Fruit fly (Drosophila melanogaster) whole organism, embryonic: ENCODE measurements around the gene CG10347.

Experiments
- Asciz ChIP-seq: fragments of 200-800 bp; sonication (Bioruptor generic); optimal IDR thresholded peaks from 2 replicates; lab custom pipeline; 2017; ENCODE audit warnings: missing biosample characterization, mild to moderate bottlenecking, missing genetic modification characterization, missing genetic modification reagents
- Atf3 ChIP-seq: fragments of 200-800 bp; sonication (Bioruptor generic); optimal IDR thresholded peaks from 3 replicates; lab custom pipeline; 2016; ENCODE audit warnings: missing biosample characterization, missing genetic modification characterization
- Atf6 ChIP-seq: fragments of 200-800 bp; sonication (Bioruptor generic); IDR thresholded peaks from 2 replicates; pipeline ENCODE4 v1.3.6; 2022; ENCODE audit warnings: missing biosample characterization, missing genetic modification characterization
- BtbVII ChIP-seq: fragments of 200-800 bp; sonication (Bioruptor generic); optimal IDR thresholded peaks from 3 replicates; lab custom pipeline; 2017; ENCODE audit warnings: missing biosample characterization, mild to moderate bottlenecking, missing genetic modification characterization
- CG11695 ChIP-seq: fragments of 200-800 bp; sonication (Bioruptor generic); IDR thresholded peaks from 3 replicates; pipeline ENCODE4 v1.3.6; 2022; ENCODE audit warnings: missing biosample characterization, missing genetic modification characterization
- CG12104 ChIP-seq: fragments of 200-800 bp; sonication (Bioruptor generic); optimal IDR thresholded peaks from 3 replicates; lab custom pipeline; 2016; ENCODE audit warnings: missing biosample characterization, missing genetic modification characterization
- CG13424 ChIP-seq: fragments of 200-800 bp; sonication (Bioruptor generic); optimal IDR thresholded peaks from 2 replicates; lab custom pipeline; 2019; ENCODE audit warnings: missing biosample characterization, mild to moderate bottlenecking, missing genetic modification characterization, moderate library complexity
- CG17186 ChIP-seq: fragments of 200-800 bp; sonication (Bioruptor generic); optimal IDR thresholded peaks from 3 replicates; lab custom pipeline; 2017; ENCODE audit warnings: missing biosample characterization, missing genetic modification reagents, missing genetic modification characterization
- CG17385 ChIP-seq: fragments of 200-800 bp; sonication (Bioruptor generic); optimal IDR thresholded peaks from 3 replicates; lab custom pipeline; 2018; ENCODE audit warnings: missing biosample characterization, mild to moderate bottlenecking, missing genetic modification characterization
- CG2199 ChIP-seq: fragments of 200-800 bp; sonication (Bioruptor generic); IDR thresholded peaks from 3 replicates; pipeline ENCODE4 v1.3.6; 2022; ENCODE audit warnings: missing biosample characterization, missing genetic modification characterization
- CG3407 ChIP-seq: fragments of 200-800 bp; sonication (Bioruptor generic); optimal IDR thresholded peaks from 2 replicates; lab custom pipeline; 2018; ENCODE audit warnings: missing biosample characterization, mild to moderate bottlenecking, missing genetic modification characterization
- CG42726 ChIP-seq: fragments of 200-800 bp; sonication (Bioruptor generic); IDR thresholded peaks from 2 replicates; pipeline ENCODE4 v1.3.6; 2022; ENCODE audit warnings: missing biosample characterization, missing genetic modification characterization; ENCODE audit not compliant: partially characterized antibody
- CG4707 ChIP-seq: fragments of 200-800 bp; sonication (Bioruptor generic); optimal IDR thresholded peaks from 2 replicates; lab custom pipeline; 2018; ENCODE audit warnings: missing biosample characterization, mild to moderate bottlenecking, missing genetic modification characterization, moderate library complexity
- CG6654 ChIP-seq: fragments of 200-800 bp; sonication (Bioruptor generic); optimal IDR thresholded peaks from 2 replicates; lab custom pipeline; 2017; ENCODE audit warnings: missing biosample characterization, mild to moderate bottlenecking, missing genetic modification characterization
- CG7357 ChIP-seq: fragments of 200-800 bp; sonication (Bioruptor generic); IDR thresholded peaks from 3 replicates; pipeline ENCODE4 v1.3.6; 2022; ENCODE audit warnings: missing biosample characterization, missing genetic modification characterization
- CG7839 ChIP-seq: fragments of 200-800 bp; sonication (Bioruptor generic); optimal IDR thresholded peaks from 3 replicates; lab custom pipeline; 2018; ENCODE audit warnings: missing biosample characterization, mild to moderate bottlenecking, missing genetic modification characterization, moderate library complexity
- CG8388 ChIP-seq: fragments of 200-800 bp; sonication (Bioruptor generic); optimal IDR thresholded peaks from 2 replicates; lab custom pipeline; 2019; ENCODE audit warnings: missing biosample characterization, mild to moderate bottlenecking, missing genetic modification characterization, moderate library complexity
- CG8765 ChIP-seq: fragments of 200-800 bp; sonication (Bioruptor generic); IDR thresholded peaks from 2 replicates; pipeline ENCODE4 v1.3.6; 2022; ENCODE audit warnings: missing biosample characterization, missing genetic modification characterization
- CG8944 ChIP-seq: fragments of 200-800 bp; sonication (Bioruptor generic); optimal IDR thresholded peaks from 3 replicates; lab custom pipeline; 2016; ENCODE audit warnings: missing biosample characterization, missing genetic modification characterization
- Dek ChIP-seq: fragments of 200-800 bp; sonication (Bioruptor generic); optimal IDR thresholded peaks from 3 replicates; lab custom pipeline; 2019; ENCODE audit warnings: missing biosample characterization, mild to moderate bottlenecking, missing genetic modification characterization, moderate library complexity
- Eip74EF ChIP-seq, 2 experiments: fragments of 200-800 bp in 1 of 2; fragments of >200 bp in 1 of 2; sonication (Bioruptor generic) in 1 of 2; optimal IDR thresholded peaks; 2 replicates each; lab custom pipeline; 2017 to 2019; ENCODE audit warnings: missing biosample characterization in 2 of 2, missing genetic modification characterization in 2 of 2, mild to moderate bottlenecking in 1 of 2, moderate library complexity in 1 of 2
- Fer3 ChIP-seq: fragments of 200-800 bp; sonication (Bioruptor generic); optimal IDR thresholded peaks from 2 replicates; lab custom pipeline; 2018; ENCODE audit warnings: missing biosample characterization, mild to moderate bottlenecking, missing genetic modification characterization, moderate library complexity
- GATAe ChIP-seq: fragments of 200-800 bp; sonication (Bioruptor generic); conservative IDR thresholded peaks from 2 replicates; pipeline ENCODE4 v1.3.6; 2022; ENCODE audit warnings: missing biosample characterization, missing genetic modification characterization
- HHEX ChIP-seq: fragments of 200-800 bp; sonication (Bioruptor generic); optimal IDR thresholded peaks from 3 replicates; lab custom pipeline; 2017; ENCODE audit warnings: missing biosample characterization, mild to moderate bottlenecking, missing genetic modification characterization, missing genetic modification reagents
- Med ChIP-seq: fragments of 200-800 bp; sonication (Bioruptor generic); peaks from one replicate; lab custom pipeline; 2016; ENCODE audit warnings: missing biosample characterization, missing genetic modification characterization, mild to moderate bottlenecking, inconsistent platforms, moderate library complexity
- Mes4 ChIP-seq: fragments of 200-800 bp; sonication (Bioruptor generic); optimal IDR thresholded peaks from 2 replicates; lab custom pipeline; 2016; ENCODE audit warnings: missing biosample characterization, missing genetic modification characterization
- Oaz ChIP-seq: fragments of 200-800 bp; sonication (Bioruptor generic); IDR thresholded peaks from 2 replicates; pipeline ENCODE4 v1.3.6; 2022; ENCODE audit warnings: missing biosample characterization, missing genetic modification characterization
- Opbp ChIP-seq: fragments of 200-800 bp; sonication (Bioruptor generic); IDR thresholded peaks from 3 replicates; pipeline ENCODE4 v1.3.6; 2022; ENCODE audit warnings: missing biosample characterization, missing genetic modification characterization; ENCODE audit not compliant: partially characterized antibody
- Optix ChIP-seq: fragments of 200-800 bp; sonication (Bioruptor generic); IDR thresholded peaks from 3 replicates; pipeline ENCODE4 v1.3.6; 2022; ENCODE audit warnings: missing biosample characterization, missing genetic modification characterization
- Ravus ChIP-seq: fragments of 200-800 bp; sonication (Bioruptor generic); IDR thresholded peaks from 2 replicates; pipeline ENCODE4 v1.3.6; 2022; ENCODE audit warnings: missing biosample characterization, missing genetic modification characterization
- al ChIP-seq: fragments of 200-800 bp; sonication (Bioruptor generic); IDR thresholded peaks from 2 replicates; pipeline ENCODE4 v1.3.6; 2022; ENCODE audit warnings: missing biosample characterization, missing genetic modification characterization
- cas ChIP-seq: fragments of 200-800 bp; sonication (Bioruptor generic); IDR thresholded peaks from 2 replicates; pipeline ENCODE4 v1.3.6; 2022; ENCODE audit warnings: missing biosample characterization, missing genetic modification characterization
- crol ChIP-seq: fragments of 200-800 bp; sonication (Bioruptor generic); IDR thresholded peaks from 2 replicates; pipeline ENCODE4 v1.3.6; 2022; ENCODE audit warnings: missing biosample characterization, missing genetic modification characterization
- da ChIP-seq: fragments of 200-800 bp; sonication (Bioruptor generic); optimal IDR thresholded peaks from 2 replicates; lab custom pipeline; 2016; ENCODE audit warnings: missing biosample characterization, missing genetic modification characterization
- fd3F ChIP-seq: fragments of 200-800 bp; sonication (Bioruptor generic); optimal IDR thresholded peaks from 2 replicates; lab custom pipeline; 2018; ENCODE audit warnings: missing biosample characterization, mild to moderate bottlenecking, missing genetic modification characterization, moderate library complexity
- fu2 ChIP-seq: fragments of 200-800 bp; sonication (Bioruptor generic); optimal IDR thresholded peaks from 2 replicates; lab custom pipeline; 2016; ENCODE audit warnings: missing biosample characterization, missing genetic modification characterization
- gcm2 ChIP-seq: fragments of 200-800 bp; sonication (Bioruptor generic); optimal IDR thresholded peaks from 2 replicates; lab custom pipeline; 2016; ENCODE audit warnings: missing biosample characterization, missing genetic modification characterization
- grn ChIP-seq: fragments of 200-800 bp; sonication (Bioruptor generic); optimal IDR thresholded peaks from 3 replicates; lab custom pipeline; 2017; ENCODE audit warnings: missing biosample characterization, missing genetic modification characterization
- insv ChIP-seq, 2 experiments: fragments of 200-800 bp; sonication (Bioruptor generic); optimal IDR thresholded peaks; 3 replicates each; lab custom pipeline; 2016 to 2018; ENCODE audit warnings: missing biosample characterization in 2 of 2, missing genetic modification characterization in 2 of 2
- lbe ChIP-seq: fragments of 200-800 bp; sonication (Bioruptor generic); optimal IDR thresholded peaks from 2 replicates; lab custom pipeline; 2016; ENCODE audit warnings: missing biosample characterization, mild to moderate bottlenecking, missing genetic modification characterization
- lola ChIP-seq, 3 experiments: fragments of >200 bp in 2 of 3; fragments of 200-800 bp in 1 of 3; sonication (Bioruptor generic) in 1 of 3; optimal IDR thresholded peaks; 2 replicates each; lab custom pipeline; 2017 to 2019; ENCODE audit warnings: missing biosample characterization in 3 of 3, missing genetic modification characterization in 3 of 3, mild to moderate bottlenecking in 1 of 3, moderate library complexity in 1 of 3
- pum ChIP-seq: fragments of 200-800 bp; sonication (Bioruptor generic); optimal IDR thresholded peaks from 2 replicates; lab custom pipeline; 2016; ENCODE audit warnings: missing biosample characterization, missing genetic modification characterization
- row ChIP-seq: fragments of 200-800 bp; sonication (Bioruptor generic); IDR thresholded peaks from 3 replicates; pipeline ENCODE4 v1.3.6; 2022; ENCODE audit warnings: missing biosample characterization, missing genetic modification characterization
- run ChIP-seq: fragments of 200-800 bp; sonication (Bioruptor generic); optimal IDR thresholded peaks from 3 replicates; lab custom pipeline; 2018; ENCODE audit warnings: missing biosample characterization, mild to moderate bottlenecking, missing genetic modification characterization
- toy ChIP-seq: fragments of 200-800 bp; sonication (Bioruptor generic); IDR thresholded peaks from 2 replicates; pipeline ENCODE4 v1.3.6; 2022; ENCODE audit warnings: missing biosample characterization, missing genetic modification characterization
- trh ChIP-seq: fragments of 200-800 bp; sonication (Bioruptor generic); optimal IDR thresholded peaks from 2 replicates; lab custom pipeline; 2016; ENCODE audit warnings: missing biosample characterization, missing genetic modification characterization
- vfl ChIP-seq: fragments of 200-800 bp; sonication (Bioruptor generic); optimal IDR thresholded peaks from 2 replicates; lab custom pipeline; 2016; ENCODE audit warnings: missing biosample characterization, missing genetic modification characterization
- vnd ChIP-seq: fragments of 200-800 bp; sonication (Bioruptor generic); IDR thresholded peaks from 3 replicates; pipeline ENCODE4 v1.3.6; 2022; ENCODE audit warnings: missing biosample characterization, missing genetic modification characterization; ENCODE audit not compliant: partially characterized antibody
- zfh2 ChIP-seq: fragments of 200-800 bp; sonication (Bioruptor generic); optimal IDR thresholded peaks from 2 replicates; lab custom pipeline; 2016; ENCODE audit warnings: missing biosample characterization, missing genetic modification characterization

The CG10347 gene

dm6 chrX:11818047-11818766 lies 36.5 kb downstream of the CG10347 start (continued):
- TF ChIP-seq Mes4 (GFP tag; lab: Kevin White, UChicago): peak; percentile 95
- TF ChIP-seq CG8388: peak; percentile 98
- peak; percentile 91 for TF ChIP-seq gcm2 (GFP tag; lab: Kevin White, UChicago)
- TF ChIP-seq BtbVII (GFP tag; lab: Kevin White, UChicago): peak; percentile 92
- peak; percentile 93 for TF ChIP-seq Atf3 (GFP tag; lab: Kevin White, UChicago)
- peak; percentile 97 for TF ChIP-seq row
- peak; percentile 84 for TF ChIP-seq CG7357 (GFP tag; lab: Robert Waterston, UW)
- TF ChIP-seq CG8765 (GFP tag; lab: Robert Waterston, UW): peak; percentile 91
- peak; percentile 95 for TF ChIP-seq CG13424 (tag; lab: Kevin White, UChicago)
- peak; percentile 92 for TF ChIP-seq Fer3 (tag; lab: Kevin White, UChicago)
- TF ChIP-seq Ravus: peak; percentile 73
- TF ChIP-seq CG17186: peak; percentile 70
- peak; percentile 95 for TF ChIP-seq pum
- TF ChIP-seq cas (GFP tag; lab: Robert Waterston, UW): peak; percentile 86
- peak; percentile 77 for TF ChIP-seq trh
- peak in 1 of 2 experiments; percentile 63 for TF ChIP-seq insv (GFP tag; optimal IDR thresholded peaks at IDR 0.05; lab: Kevin White, UChicago)
- peak; percentile 82 for TF ChIP-seq CG12104 (GFP tag; lab: Kevin White, UChicago)
- peak; percentile 87 for TF ChIP-seq zfh2
- peak in 1 of 2 experiments; percentile 93 for TF ChIP-seq Eip74EF (GFP tag; optimal IDR thresholded peaks at IDR 0.05; lab: Kevin White, UChicago)
- peak; percentile 42; the same call in 1 of the 3 replicates for TF ChIP-seq vnd (GFP tag; lab: Robert Waterston, UW)
- peak; percentile 94 for TF ChIP-seq Optix (GFP tag; lab: Robert Waterston, UW)
- peak; percentile 80 for TF ChIP-seq toy (GFP tag; lab: Robert Waterston, UW)
- TF ChIP-seq Med (GFP tag; lab: Kevin White, UChicago): peak; percentile 99
- peak; percentile 92 for TF ChIP-seq CG3407 (GFP tag; lab: Kevin White, UChicago)
- TF ChIP-seq CG17385 (GFP tag; lab: Kevin White, UChicago): peak; percentile 87
- peak; percentile 91 for TF ChIP-seq HHEX (GFP tag; lab: Kevin White, UChicago)
- no peak for TF ChIP-seq CG42726 (GFP tag; lab: Robert Waterston, UW)
- peak; percentile 85 for TF ChIP-seq CG2199 (GFP tag; lab: Robert Waterston, UW)
- peak in 1 of 3 experiments; percentile 90 for TF ChIP-seq lola (GFP tag; optimal IDR thresholded peaks at IDR 0.05; lab: Kevin White, UChicago)
- TF ChIP-seq fu2 (GFP tag; lab: Kevin White, UChicago): peak; percentile 95
- TF ChIP-seq GATAe: peak; percentile 80
- TF ChIP-seq vfl (GFP tag; lab: Kevin White, UChicago): peak; percentile 88
- TF ChIP-seq Atf6 (GFP tag; lab: Robert Waterston, UW): peak; percentile 95
- peak; percentile 88 for TF ChIP-seq run
- TF ChIP-seq CG8944 (GFP tag; lab: Kevin White, UChicago): peak; percentile 94
- peak; percentile 86 for TF ChIP-seq fd3F
- no peak for TF ChIP-seq crol (GFP tag; lab: Robert Waterston, UW)
- peak; percentile 95 for TF ChIP-seq CG7839 (tag; lab: Kevin White, UChicago)
- TF ChIP-seq da (GFP tag; lab: Kevin White, UChicago): peak; percentile 79
- peak; percentile 87 for TF ChIP-seq al (GFP tag; lab: Robert Waterston, UW)
- peak; percentile 93 for TF ChIP-seq Asciz (GFP tag; lab: Kevin White, UChicago)
- TF ChIP-seq Opbp: no peak
- peak; percentile 91 for TF ChIP-seq Oaz (GFP tag; lab: Robert Waterston, UW)
- TF ChIP-seq CG4707 (GFP tag; lab: Kevin White, UChicago): peak; percentile 99
- peak; percentile 76 for TF ChIP-seq CG6654 (GFP tag; lab: Kevin White, UChicago)
- peak; percentile 96 for TF ChIP-seq CG11695 (GFP tag; lab: Robert Waterston, UW)
- TF ChIP-seq Dek (tag; lab: Kevin White, UChicago): peak; percentile 87
- TF ChIP-seq lbe: peak; percentile 91
- TF ChIP-seq grn: peak; percentile 69
